Fruit fly (Drosophila melanogaster) whole organism, embryonic: ENCODE results near the gene Tm1.

Experiments
- BtbVII ChIP-seq: fragments of 200-800 bp; sonication (Bioruptor generic); optimal IDR thresholded peaks from 3 replicates; lab custom pipeline; 2017; ENCODE audit warnings: missing biosample characterization, mild to moderate bottlenecking, missing genetic modification characterization
- CG10565 ChIP-seq: fragments of 200-800 bp; sonication (Bioruptor generic); optimal IDR thresholded peaks from 3 replicates; lab custom pipeline; 2016; ENCODE audit warnings: missing biosample characterization, mild to moderate bottlenecking, missing genetic modification characterization
- CG10959 ChIP-seq: fragments of 200-800 bp; sonication (Bioruptor generic); IDR thresholded peaks from 2 replicates; pipeline ENCODE4 v1.3.6; 2022; ENCODE audit warnings: missing biosample characterization, missing genetic modification characterization
- CG11398 ChIP-seq: fragments of 200-800 bp; sonication (Bioruptor generic); optimal IDR thresholded peaks from 2 replicates; lab custom pipeline; 2016; ENCODE audit warnings: missing biosample characterization, missing genetic modification characterization
- CG12219 ChIP-seq: fragments of 200-800 bp; sonication (Bioruptor generic); optimal IDR thresholded peaks from 3 replicates; lab custom pipeline; 2018; ENCODE audit warnings: missing biosample characterization, mild to moderate bottlenecking, missing genetic modification characterization
- CG12659 ChIP-seq: fragments of 200-800 bp; sonication (Bioruptor generic); optimal IDR thresholded peaks from 3 replicates; lab custom pipeline; 2017; ENCODE audit warnings: mild to moderate bottlenecking, missing biosample characterization, missing genetic modification reagents, missing genetic modification characterization
- CG13775 ChIP-seq: fragments of 200-800 bp; sonication (Bioruptor generic); optimal IDR thresholded peaks from 3 replicates; lab custom pipeline; 2017; ENCODE audit warnings: missing biosample characterization, mild to moderate bottlenecking, missing genetic modification characterization
- CG14441 ChIP-seq: fragments of 200-800 bp; sonication (Bioruptor generic); IDR thresholded peaks from 2 replicates; pipeline ENCODE4 v1.3.6; 2022; ENCODE audit warnings: missing biosample characterization, missing genetic modification characterization
- CG14860 ChIP-seq: fragments of 200-800 bp; sonication (Bioruptor generic); IDR thresholded peaks from 3 replicates; pipeline ENCODE4 v1.3.6; 2022; ENCODE audit warnings: missing biosample characterization, missing genetic modification characterization; ENCODE audit not compliant: partially characterized antibody
- CG15073 ChIP-seq: fragments of 200-800 bp; sonication (Bioruptor generic); optimal IDR thresholded peaks from 2 replicates; lab custom pipeline; 2016; ENCODE audit warnings: missing biosample characterization, missing genetic modification characterization
- CG15479 ChIP-seq: fragments of 200-800 bp; sonication (Bioruptor generic); optimal IDR thresholded peaks from 3 replicates; lab custom pipeline; 2019; ENCODE audit warnings: missing biosample characterization, mild to moderate bottlenecking, missing genetic modification characterization, moderate library complexity
- CG16813 ChIP-seq: fragments of 200-800 bp; sonication (Bioruptor generic); IDR thresholded peaks from 3 replicates; pipeline ENCODE4 v1.3.6; 2022; ENCODE audit warnings: missing biosample characterization, missing genetic modification characterization; ENCODE audit not compliant: partially characterized antibody
- CG16815 ChIP-seq: fragments of 200-800 bp; sonication (Bioruptor generic); optimal IDR thresholded peaks from 3 replicates; lab custom pipeline; 2017; ENCODE audit warnings: missing biosample characterization, mild to moderate bottlenecking, missing genetic modification characterization
- CG17186 ChIP-seq: fragments of 200-800 bp; sonication (Bioruptor generic); optimal IDR thresholded peaks from 3 replicates; lab custom pipeline; 2017; ENCODE audit warnings: missing biosample characterization, missing genetic modification reagents, missing genetic modification characterization
- CG2678 ChIP-seq: fragments of 200-800 bp; sonication (Bioruptor generic); optimal IDR thresholded peaks from 3 replicates; lab custom pipeline; 2019; ENCODE audit warnings: missing biosample characterization, mild to moderate bottlenecking, missing genetic modification characterization, moderate library complexity
- CG30020 ChIP-seq: fragments of 200-800 bp; optimal IDR thresholded peaks from 2 replicates; lab custom pipeline; 2019; ENCODE audit warnings: missing biosample characterization, mild to moderate bottlenecking, missing genetic modification characterization, moderate library complexity
- CG3995 ChIP-seq: fragments of 200-800 bp; sonication (Bioruptor generic); optimal IDR thresholded peaks from 3 replicates; lab custom pipeline; 2016; ENCODE audit warnings: missing biosample characterization, missing genetic modification characterization
- CG6654 ChIP-seq: fragments of 200-800 bp; sonication (Bioruptor generic); optimal IDR thresholded peaks from 2 replicates; lab custom pipeline; 2017; ENCODE audit warnings: missing biosample characterization, mild to moderate bottlenecking, missing genetic modification characterization
- CG6813 ChIP-seq: fragments of 200-800 bp; sonication (Bioruptor generic); optimal IDR thresholded peaks from 2 replicates; lab custom pipeline; 2017; ENCODE audit warnings: missing biosample characterization, missing genetic modification characterization, mild to moderate bottlenecking, moderate library complexity, missing genetic modification reagents
- CG9817 ChIP-seq: fragments of 200-800 bp; sonication (Bioruptor generic); optimal IDR thresholded peaks from 2 replicates; lab custom pipeline; 2018; ENCODE audit warnings: missing biosample characterization, mild to moderate bottlenecking, missing genetic modification characterization, moderate library complexity
- CkIIα-i1 ChIP-seq: fragments of 200-800 bp; sonication (Bioruptor generic); IDR thresholded peaks from 2 replicates; pipeline ENCODE4 v1.3.6; 2022; ENCODE audit warnings: missing biosample characterization, missing genetic modification characterization
- CoRest ChIP-seq: fragments of 200-800 bp; sonication (Bioruptor generic); optimal IDR thresholded peaks from 3 replicates; lab custom pipeline; 2018; ENCODE audit warnings: missing biosample characterization, mild to moderate bottlenecking, missing genetic modification characterization, moderate library complexity
- Dad ChIP-seq: fragments of 200-800 bp; sonication (Bioruptor generic); optimal IDR thresholded peaks from 3 replicates; lab custom pipeline; 2016; ENCODE audit warnings: missing biosample characterization, missing genetic modification characterization
- E2f1 ChIP-seq: fragments of 200-800 bp; sonication (Bioruptor generic); IDR thresholded peaks from 2 replicates; pipeline ENCODE4 v1.3.6; 2022; ENCODE audit warnings: missing biosample characterization, missing genetic modification characterization
- E2f2 ChIP-seq: fragments of 200-800 bp; sonication (Bioruptor generic); IDR thresholded peaks from 2 replicates; pipeline ENCODE4 v1.3.6; 2022; ENCODE audit warnings: missing biosample characterization, missing genetic modification characterization
- Fer3 ChIP-seq: fragments of 200-800 bp; sonication (Bioruptor generic); optimal IDR thresholded peaks from 2 replicates; lab custom pipeline; 2018; ENCODE audit warnings: missing biosample characterization, mild to moderate bottlenecking, missing genetic modification characterization, moderate library complexity
- Lhr ChIP-seq: fragments of 200-800 bp; sonication (Bioruptor generic); optimal IDR thresholded peaks from 3 replicates; lab custom pipeline; 2017; ENCODE audit warnings: mild to moderate bottlenecking, missing biosample characterization, missing genetic modification reagents, missing genetic modification characterization
- Lim3 ChIP-seq: fragments of 200-800 bp; sonication (Bioruptor generic); IDR thresholded peaks from 2 replicates; pipeline ENCODE4 v1.3.6; 2022; ENCODE audit warnings: missing biosample characterization, missing genetic modification characterization
- MESR4 ChIP-seq: fragments of 200-800 bp; sonication (Bioruptor generic); optimal IDR thresholded peaks from 2 replicates; lab custom pipeline; 2018; ENCODE audit warnings: missing biosample characterization, mild to moderate bottlenecking, missing genetic modification characterization, moderate library complexity
- Max ChIP-seq: fragments of 200-800 bp; sonication (Bioruptor generic); optimal IDR thresholded peaks from 2 replicates; lab custom pipeline; 2016; ENCODE audit warnings: missing biosample characterization, mild to moderate bottlenecking, missing genetic modification characterization
- Myb ChIP-seq: fragments of 200-800 bp; sonication (Bioruptor generic); optimal IDR thresholded peaks from 2 replicates; lab custom pipeline; 2016; ENCODE audit warnings: missing biosample characterization, missing genetic modification characterization
- Oli ChIP-seq: fragments of 200-800 bp; sonication (Bioruptor generic); optimal IDR thresholded peaks from 2 replicates; lab custom pipeline; 2018; ENCODE audit warnings: missing biosample characterization, mild to moderate bottlenecking, missing genetic modification characterization, moderate library complexity
- Pdp1 ChIP-seq, 2 experiments: fragments of 200-800 bp; sonication (Bioruptor generic); optimal IDR thresholded peaks; 3 replicates each; lab custom pipeline; 2016; ENCODE audit warnings: missing biosample characterization in 2 of 2, missing genetic modification characterization in 2 of 2, mild to moderate bottlenecking in 1 of 2, moderate library complexity in 1 of 2
- Ssrp ChIP-seq: fragments of 200-800 bp; sonication (Bioruptor generic); optimal IDR thresholded peaks from 2 replicates; lab custom pipeline; 2018; ENCODE audit warnings: missing biosample characterization, mild to moderate bottlenecking, missing genetic modification characterization, moderate library complexity
- Vsx1 ChIP-seq: fragments of 200-800 bp; sonication (Bioruptor generic); optimal IDR thresholded peaks from 2 replicates; lab custom pipeline; 2017; ENCODE audit warnings: missing biosample characterization, mild to moderate bottlenecking, missing genetic modification characterization, missing genetic modification reagents
- Xbp1 ChIP-seq: fragments of 200-800 bp; sonication (Bioruptor generic); optimal IDR thresholded peaks from 3 replicates; lab custom pipeline; 2016; ENCODE audit warnings: missing biosample characterization, mild to moderate bottlenecking, missing genetic modification characterization
- bowl ChIP-seq: fragments of 200-800 bp; sonication (Bioruptor generic); IDR thresholded peaks from 2 replicates; pipeline ENCODE4 v1.3.6; 2022; ENCODE audit warnings: missing biosample characterization, missing genetic modification characterization
- chm ChIP-seq: fragments of 200-800 bp; sonication (Bioruptor generic); IDR thresholded peaks from 2 replicates; pipeline ENCODE4 v1.3.6; 2022; ENCODE audit warnings: missing biosample characterization, missing genetic modification characterization
- dan ChIP-seq: fragments of 200-800 bp; sonication (Bioruptor generic); IDR thresholded peaks from 2 replicates; pipeline ENCODE4 v1.3.6; 2022; ENCODE audit warnings: missing biosample characterization, missing genetic modification characterization
- danr ChIP-seq: fragments of 200-800 bp; sonication (Bioruptor generic); IDR thresholded peaks from 2 replicates; pipeline ENCODE4 v1.3.6; 2022; ENCODE audit warnings: missing biosample characterization, missing genetic modification characterization
- ftz-f1 ChIP-seq: fragments of 200-800 bp; sonication (Bioruptor generic); optimal IDR thresholded peaks from 2 replicates; lab custom pipeline; 2016; ENCODE audit warnings: missing biosample characterization, missing genetic modification characterization
- ham ChIP-seq: fragments of 200-800 bp; sonication (Bioruptor generic); IDR thresholded peaks from 2 replicates; pipeline ENCODE4 v1.3.6; 2022; ENCODE audit warnings: missing biosample characterization, missing genetic modification characterization
- hb ChIP-seq: fragments of 200-800 bp; sonication (Bioruptor generic); IDR thresholded peaks from 3 replicates; pipeline ENCODE4 v1.3.6; 2022; ENCODE audit warnings: missing biosample characterization, missing genetic modification characterization; ENCODE audit not compliant: partially characterized antibody
- kah ChIP-seq: fragments of 200-800 bp; sonication (Bioruptor generic); optimal IDR thresholded peaks from 2 replicates; lab custom pipeline; 2018; ENCODE audit warnings: missing biosample characterization, mild to moderate bottlenecking, missing genetic modification characterization
- lbe ChIP-seq: fragments of 200-800 bp; sonication (Bioruptor generic); optimal IDR thresholded peaks from 2 replicates; lab custom pipeline; 2016; ENCODE audit warnings: missing biosample characterization, mild to moderate bottlenecking, missing genetic modification characterization
- onecut ChIP-seq: fragments of 200-800 bp; sonication (Bioruptor generic); IDR thresholded peaks from 2 replicates; pipeline ENCODE4 v1.3.6; 2022; ENCODE audit warnings: missing biosample characterization, missing genetic modification characterization
- phol ChIP-seq: fragments of 200-800 bp; sonication (Bioruptor generic); optimal IDR thresholded peaks from 3 replicates; lab custom pipeline; 2018; ENCODE audit warnings: missing biosample characterization, mild to moderate bottlenecking, missing genetic modification characterization, moderate library complexity
- slou ChIP-seq: fragments of 200-800 bp; sonication (Bioruptor generic); optimal IDR thresholded peaks from 3 replicates; lab custom pipeline; 2016; ENCODE audit warnings: missing biosample characterization, missing genetic modification characterization
- tin ChIP-seq: fragments of 200-800 bp; sonication (Bioruptor generic); optimal IDR thresholded peaks from 3 replicates; lab custom pipeline; 2016; ENCODE audit warnings: missing biosample characterization, missing genetic modification characterization
- tup ChIP-seq: fragments of 200-800 bp; sonication (Bioruptor generic); optimal IDR thresholded peaks from 2 replicates; lab custom pipeline; 2016; ENCODE audit warnings: missing biosample characterization, mild to moderate bottlenecking, missing genetic modification characterization, moderate library complexity
- zfh2 ChIP-seq: fragments of 200-800 bp; sonication (Bioruptor generic); optimal IDR thresholded peaks from 2 replicates; lab custom pipeline; 2016; ENCODE audit warnings: missing biosample characterization, missing genetic modification characterization

The Tm1 gene

DNA sequence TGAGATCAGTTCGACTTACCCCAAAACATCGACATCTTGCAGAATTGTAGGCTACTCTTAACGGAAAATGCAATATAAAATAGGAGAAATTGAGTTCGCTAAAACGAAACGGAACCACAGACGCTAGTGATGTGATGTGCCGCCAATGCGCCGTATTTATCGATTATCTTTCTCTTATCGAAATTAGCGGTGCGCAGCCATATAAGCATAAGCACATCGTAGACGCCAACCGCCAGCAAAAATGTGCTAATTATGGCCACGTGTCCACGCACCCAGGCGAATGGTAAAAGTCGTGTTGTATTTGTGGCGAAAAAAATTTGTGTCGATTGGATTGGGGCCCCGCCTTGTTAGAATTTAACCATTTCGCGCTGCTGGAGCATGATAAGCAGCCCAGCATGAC, 55.0 kb downstream of the Tm1 start, which contains the start of the genes Fkbp39 and Cyfip (continued):
- no peak for TF ChIP-seq CG10959 (GFP tag; lab: Robert Waterston, UW)
- no peak for TF ChIP-seq Lim3 (GFP tag; lab: Robert Waterston, UW)
- TF ChIP-seq CG15479 = no peak
- TF ChIP-seq tin (GFP tag; lab: Kevin White, UChicago) = peak; percentile 40
- peak; percentile 40 for TF ChIP-seq CG30020 (tag; lab: Kevin White, UChicago)
- TF ChIP-seq phol (tag; lab: Kevin White, UChicago) = peak; percentile 83
- no peak; the same call in 1 of the 2 replicates for TF ChIP-seq E2f1 (GFP tag; lab: Robert Waterston, UW)
- no peak for TF ChIP-seq CG12219 (GFP tag; lab: Kevin White, UChicago)
- no peak for TF ChIP-seq CG11398
- TF ChIP-seq Xbp1 (GFP tag; lab: Kevin White, UChicago) = peak; percentile 65
- no peak for TF ChIP-seq CkIIα-i1
- no peak for TF ChIP-seq Ssrp (tag; lab: Kevin White, UChicago)
- no peak for TF ChIP-seq CG6654 (GFP tag; lab: Kevin White, UChicago)
- peak; percentile 91 for TF ChIP-seq CG12659
- TF ChIP-seq CG14441 (GFP tag; lab: Robert Waterston, UW) = no peak
- no peak for TF ChIP-seq CG16815
- TF ChIP-seq BtbVII (GFP tag; lab: Kevin White, UChicago) = no peak
- TF ChIP-seq dan (GFP tag; lab: Robert Waterston, UW) = no peak
- TF ChIP-seq CG17186 (GFP tag; lab: Kevin White, UChicago) = peak; percentile 98
- peak; percentile 74 for TF ChIP-seq CG16813
- peak; percentile 54 for TF ChIP-seq Max (GFP tag; lab: Kevin White, UChicago)
- peak; percentile 59 for TF ChIP-seq Dad (GFP tag; lab: Kevin White, UChicago)
- TF ChIP-seq bowl = no peak
- 0 out of 3 replicates have a peak, but pooled peaks have one; percentile 42 for TF ChIP-seq CG14860 (GFP tag; lab: Robert Waterston, UW)
- TF ChIP-seq Pdp1 (GFP tag; optimal IDR thresholded peaks at IDR 0.05; lab: Kevin White, UChicago) = peak; percentile 30 to 90
- TF ChIP-seq CoRest (tag; lab: Kevin White, UChicago) = peak; percentile 13
- TF ChIP-seq CG3995 = peak; percentile 18
- TF ChIP-seq Myb (GFP tag; lab: Kevin White, UChicago) = peak; percentile 69
- TF ChIP-seq kah (GFP tag; lab: Kevin White, UChicago) = peak; percentile 35
- peak; percentile 76 for TF ChIP-seq zfh2 (GFP tag; lab: Kevin White, UChicago)
- TF ChIP-seq Lhr (GFP tag; lab: Kevin White, UChicago) = peak; percentile 94
- TF ChIP-seq E2f2 = peak; percentile 78
- peak; percentile 46 for TF ChIP-seq onecut (GFP tag; lab: Robert Waterston, UW)
- no peak for TF ChIP-seq Vsx1 (GFP tag; lab: Kevin White, UChicago)
- no peak for TF ChIP-seq Oli (tag; lab: Kevin White, UChicago)
- TF ChIP-seq slou (GFP tag; lab: Kevin White, UChicago) = peak; percentile 20
- TF ChIP-seq CG9817 (tag; lab: Kevin White, UChicago) = peak; percentile 20
- TF ChIP-seq CG13775 = peak; percentile 40
- peak; percentile 94 for TF ChIP-seq MESR4 (GFP tag; lab: Kevin White, UChicago)
- TF ChIP-seq Fer3 (tag; lab: Kevin White, UChicago) = peak; percentile 27
- TF ChIP-seq lbe = no peak
- no peak for TF ChIP-seq danr
- TF ChIP-seq CG10565 = no peak
- peak; percentile 73 for TF ChIP-seq ftz-f1
- no peak for TF ChIP-seq CG2678 (tag; lab: Kevin White, UChicago)
- TF ChIP-seq chm (GFP tag; lab: Robert Waterston, UW) = no peak
- TF ChIP-seq tup (GFP tag; lab: Kevin White, UChicago) = no peak
- peak; percentile 70; the same call in 1 of the 3 replicates for TF ChIP-seq hb
- no peak for TF ChIP-seq CG15073 (GFP tag; lab: Kevin White, UChicago)
- TF ChIP-seq CG6813 (GFP tag; lab: Kevin White, UChicago) = no peak
- no peak for TF ChIP-seq ham (GFP tag; lab: Robert Waterston, UW)
